Worm (Caenorhabditis elegans) whole organism, L4/young adult: ENCODE measurements around the gene rcan-1.

Experiments
- W03F9.2 ChIP-seq: fragments of 150-350 bp; optimal IDR thresholded peaks from 2 replicates; lab custom pipeline; 2014; ENCODE audit warnings: missing biosample characterization, missing genetic modification characterization
- dao-5 ChIP-seq: sonication (generic microtip); optimal IDR thresholded peaks from 2 replicates; lab custom pipeline; 2016; ENCODE audit warnings: missing genotype, missing genetic modification characterization, moderate library complexity, missing compliant biosample characterization
- him-1 ChIP-seq: sonication (generic microtip); optimal IDR thresholded peaks from 2 replicates; lab custom pipeline; 2016; ENCODE audit warnings: missing genotype, missing genetic modification reagents, missing genetic modification characterization, missing compliant biosample characterization

Gene rcan-1

DNA sequence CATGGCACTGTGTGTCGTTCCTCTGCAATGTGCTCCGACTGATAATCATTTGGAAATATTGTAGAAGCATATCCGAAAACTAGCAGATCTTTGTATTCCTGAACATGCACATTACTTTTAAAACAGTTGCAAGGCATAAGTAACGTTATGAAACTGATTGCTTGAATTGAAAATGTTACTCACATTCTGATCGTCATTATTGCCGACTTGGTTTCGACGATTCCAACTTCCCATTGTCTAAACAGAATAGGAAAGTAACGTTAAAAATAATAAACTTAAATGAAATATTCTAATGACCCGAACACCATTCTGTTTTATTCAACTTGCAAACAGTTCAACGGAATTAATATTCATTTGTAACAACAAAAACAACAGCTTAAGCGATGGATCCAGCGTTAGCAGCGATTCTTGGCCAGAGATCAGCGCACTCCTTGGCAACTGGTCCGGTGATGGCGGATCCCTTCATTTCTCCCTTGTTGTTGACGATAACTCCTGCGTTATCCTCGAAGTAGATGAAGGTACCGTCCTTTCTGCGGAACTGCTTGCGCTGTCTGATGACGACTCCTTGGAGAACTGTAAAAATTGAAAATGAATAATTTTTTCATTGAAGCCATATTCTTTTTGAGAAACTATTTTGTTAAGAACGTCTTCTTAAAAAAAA, 21.5 kb upstream of the rcan-1 start, which contains the start of gene swp-1:
Gene swp-1, minus strand, starts transcription at position 298 of the 661 bp plus-strand sequence.
- no peak for TF ChIP-seq dao-5 (tag; lab: Kevin White, UChicago)
- TF ChIP-seq W03F9.2 (tag; lab: Kevin White, UChicago), result no peak
- TF ChIP-seq him-1 (tag; lab: Kevin White, UChicago), result no peak

ce11 chrIII:5701491-5701890, 17.6 kb upstream of the rcan-1 start:
- no peak for TF ChIP-seq W03F9.2 (tag; lab: Kevin White, UChicago)
- TF ChIP-seq him-1 (tag; lab: Kevin White, UChicago), result no peak
- TF ChIP-seq dao-5 (tag; lab: Kevin White, UChicago), result no peak

ce11 chrIII:5697963-5698730, 14.2 kb upstream of the rcan-1 start, which contains the start of the genes lgg-3 and rgs-5:
Gene lgg-3 (minus strand): TSS chrIII:5698013.
Gene rgs-5 (plus strand): TSS chrIII:5698555.
- TF ChIP-seq dao-5 (tag; lab: Kevin White, UChicago) (no peak), W03F9.2 (tag; lab: Kevin White, UChicago) (peak; percentile 73)

DNA sequence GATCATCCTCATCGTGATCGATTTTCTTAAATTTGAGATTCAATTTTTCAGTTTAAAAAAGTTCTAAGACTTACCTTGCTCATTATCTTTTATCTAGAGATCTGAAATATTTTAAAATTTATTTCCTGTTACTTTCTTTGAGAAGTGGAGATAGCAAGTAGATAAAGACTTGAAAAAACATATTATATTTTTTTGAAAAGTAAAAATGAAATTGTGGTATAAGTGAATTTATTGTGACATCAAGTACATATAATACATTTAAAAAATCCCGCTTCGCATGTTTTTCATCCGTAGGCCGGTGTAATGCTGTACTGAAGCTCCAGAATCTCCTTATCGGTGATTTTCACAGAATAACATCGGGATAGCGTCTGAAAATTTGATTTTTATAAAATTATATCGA, 13.4 kb upstream of the rcan-1 start, which contains the start of gene B0336.7:
Gene B0336.7, minus strand, starts transcription at position 101 of the 400 bp plus-strand sequence.
- no peak for TF ChIP-seq W03F9.2 (tag; lab: Kevin White, UChicago)
- no peak for TF ChIP-seq dao-5 (tag; lab: Kevin White, UChicago)
- no peak for TF ChIP-seq him-1 (tag; lab: Kevin White, UChicago)

DNA sequence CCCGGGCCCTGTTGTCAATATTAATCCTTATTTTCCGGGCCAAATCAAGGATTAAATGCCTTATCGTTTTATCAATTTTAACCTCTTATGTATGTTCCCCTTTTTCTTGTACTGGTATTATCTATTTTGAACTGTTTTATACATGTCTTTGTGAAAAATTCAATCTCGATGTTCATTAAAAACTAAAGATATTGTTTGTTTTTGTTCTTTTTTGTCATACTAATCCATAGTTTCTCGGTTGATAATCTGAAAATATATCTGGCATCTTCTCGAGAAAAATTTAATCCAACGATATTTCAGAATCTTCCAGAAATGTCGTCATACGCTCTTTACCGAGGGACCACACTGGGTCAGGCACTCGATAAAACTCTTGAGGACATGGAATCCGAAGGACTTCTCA, 9.8 kb upstream of the rcan-1 start, which contains the start of gene B0336.13:
Gene B0336.13, plus strand, starts transcription at position 301 of the 400 bp plus-strand sequence.
- no peak for TF ChIP-seq him-1 (tag; lab: Kevin White, UChicago)
- TF ChIP-seq dao-5 (tag; lab: Kevin White, UChicago), result no peak
- TF ChIP-seq W03F9.2 (tag; lab: Kevin White, UChicago), result no peak

ce11 chrIII:5692690-5693089, 8.8 kb upstream of the rcan-1 start, which contains the start of the genes abi-1 and arle-14:
Gene abi-1 (minus strand): TSS chrIII:5692740.
Gene arle-14 (plus strand): TSS chrIII:5692906.
- no peak for TF ChIP-seq dao-5 (tag; lab: Kevin White, UChicago)
- TF ChIP-seq W03F9.2 (tag; lab: Kevin White, UChicago), result peak; percentile 2

DNA sequence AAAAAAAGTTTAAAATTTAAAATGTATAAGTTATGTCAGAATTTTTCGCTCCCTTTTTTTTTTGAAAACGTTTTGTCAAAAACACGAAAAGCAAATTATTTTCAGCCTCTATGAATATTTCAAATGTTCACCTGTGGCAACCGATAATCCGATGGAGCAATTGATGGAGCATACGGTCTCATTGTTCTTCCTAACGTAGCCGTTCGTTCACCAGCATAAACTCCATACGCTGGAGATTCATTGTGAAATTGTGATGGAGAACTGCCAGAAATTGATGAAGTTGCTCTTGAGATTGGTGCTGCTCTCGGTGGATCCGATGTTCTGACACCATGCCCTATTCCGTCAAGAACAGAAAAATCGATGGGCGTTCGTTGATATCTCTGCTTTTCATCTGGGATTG, 7.9 kb upstream of the rcan-1 start:
- TF ChIP-seq W03F9.2 (tag; lab: Kevin White, UChicago) (no peak), him-1 (tag; lab: Kevin White, UChicago) (no peak), dao-5 (tag; lab: Kevin White, UChicago) (no peak)

DNA sequence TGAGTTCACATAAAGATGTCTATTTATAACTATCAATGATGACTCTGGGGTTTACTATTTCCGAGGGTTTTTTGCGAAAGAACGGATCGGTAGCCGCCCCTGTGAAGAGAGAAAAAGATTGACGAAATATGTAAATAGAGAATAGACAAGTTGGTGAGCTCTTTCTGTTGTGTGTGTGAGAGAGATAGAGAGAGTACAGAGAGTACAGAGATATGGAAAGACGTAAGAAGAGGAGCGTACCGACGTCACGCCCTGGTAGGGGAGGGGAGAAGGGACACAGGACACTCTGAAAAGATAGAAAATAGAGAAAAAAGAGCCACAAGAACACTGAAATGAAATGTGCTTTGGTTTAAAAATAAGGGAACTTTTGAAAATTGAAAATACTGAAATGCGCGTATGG, 4.3 kb upstream of the rcan-1 start:
- TF ChIP-seq W03F9.2 (tag; lab: Kevin White, UChicago), result no peak
- no peak for TF ChIP-seq dao-5 (tag; lab: Kevin White, UChicago)
- TF ChIP-seq him-1 (tag; lab: Kevin White, UChicago), result no peak

DNA sequence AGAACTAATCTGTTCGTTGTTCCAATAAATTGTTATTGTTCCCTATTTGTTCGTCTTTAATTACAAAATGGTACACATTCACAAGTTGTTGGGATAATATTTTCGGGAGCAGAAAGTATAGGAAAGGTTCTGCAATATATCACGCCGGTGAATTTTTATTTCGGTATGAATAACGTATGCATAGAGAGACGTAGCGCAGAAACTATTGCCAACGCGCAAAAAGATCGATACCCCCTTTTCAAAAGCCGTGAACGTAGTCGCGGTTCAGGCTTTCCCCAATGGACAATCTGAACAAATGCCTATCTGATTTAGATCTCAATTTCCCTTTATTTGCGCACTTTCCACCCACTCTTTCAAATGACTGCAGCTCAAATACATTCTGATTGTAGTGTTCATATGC, 3.8 kb downstream of the rcan-1 start, which contains the start of gene pst-2:
Gene pst-2, plus strand, starts transcription at position 293 of the 400 bp plus-strand sequence.
- no peak for TF ChIP-seq W03F9.2 (tag; lab: Kevin White, UChicago)
- TF ChIP-seq him-1 (tag; lab: Kevin White, UChicago), result no peak
- TF ChIP-seq dao-5 (tag; lab: Kevin White, UChicago), result no peak

DNA sequence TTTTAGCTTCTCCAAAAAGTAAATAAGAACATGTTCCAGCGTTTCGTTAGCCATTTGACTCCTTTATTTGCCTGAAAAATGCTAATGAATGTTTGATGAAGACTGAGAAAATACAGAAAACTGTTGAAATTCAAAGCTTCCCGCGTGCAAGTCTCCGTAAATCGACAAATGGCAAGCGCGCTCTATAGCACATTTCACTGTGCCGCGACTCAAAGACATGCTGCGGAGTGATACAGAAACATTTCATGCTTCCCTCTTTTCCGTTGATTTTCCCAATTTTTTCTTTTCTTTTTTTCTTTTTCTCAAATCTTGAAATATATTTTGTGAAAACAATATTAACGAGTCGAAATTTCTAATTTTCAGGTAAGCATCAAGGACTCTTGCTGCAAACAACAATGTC, 5.0 kb downstream of the rcan-1 start, which contains the start of the genes ska-3 and rps-12:
Gene ska-3, minus strand, starts transcription at position 71 of the 400 bp plus-strand sequence.
Gene rps-12, plus strand, starts transcription at position 364 of the 400 bp plus-strand sequence.
- TF ChIP-seq W03F9.2 (tag; lab: Kevin White, UChicago), result peak; percentile 98
- no peak for TF ChIP-seq dao-5 (tag; lab: Kevin White, UChicago)
- peak; percentile 99 for TF ChIP-seq him-1 (tag; lab: Kevin White, UChicago)

- no peak for TF ChIP-seq him-1 (tag; lab: Kevin White, UChicago)
- TF ChIP-seq dao-5 (tag; lab: Kevin White, UChicago), result no peak
- no peak for TF ChIP-seq W03F9.2 (tag; lab: Kevin White, UChicago)
Observed at ce11 chrIII:5677790-5678189, 6.1 kb downstream of the rcan-1 start, which contains the start of gene F54E7.9. Gene F54E7.9 (minus strand): TSS chrIII:5677890.

- TF ChIP-seq W03F9.2 (tag; lab: Kevin White, UChicago), result no peak
- no peak for TF ChIP-seq him-1 (tag; lab: Kevin White, UChicago)
- TF ChIP-seq dao-5 (tag; lab: Kevin White, UChicago), result no peak
Observed at ce11 chrIII:5675384-5675984, 8.4 kb downstream of the rcan-1 start.
